Fruit fly (Drosophila melanogaster) whole organism, embryonic: ENCODE results near the gene CG31687.
A peak's percentile ranks its signal among the peaks of the same experiment; 100 is the strongest.

Experiments
- Abd-B ChIP-seq: fragments of 200-800 bp; sonication (Bioruptor generic); optimal IDR thresholded peaks from 2 replicates; lab custom pipeline; 2018; ENCODE audit warnings: missing biosample characterization, mild to moderate bottlenecking, missing genetic modification characterization, moderate library complexity
- Antp ChIP-seq: fragments of 200-800 bp; sonication (Bioruptor generic); optimal IDR thresholded peaks from 3 replicates; lab custom pipeline; 2016; ENCODE audit warnings: missing biosample characterization, missing genetic modification characterization
- CG10462 ChIP-seq: fragments of 200-800 bp; sonication (Bioruptor generic); optimal IDR thresholded peaks from 2 replicates; lab custom pipeline; 2016; ENCODE audit warnings: missing biosample characterization, missing genetic modification characterization
- CG10979 ChIP-seq: fragments of 200-800 bp; sonication (Bioruptor generic); optimal IDR thresholded peaks from 2 replicates; lab custom pipeline; 2018; ENCODE audit warnings: missing biosample characterization, mild to moderate bottlenecking, missing genetic modification characterization, moderate library complexity
- CG11456 ChIP-seq: fragments of 200-800 bp; sonication (Bioruptor generic); IDR thresholded peaks from 3 replicates; pipeline ENCODE4 v1.3.6; 2022; ENCODE audit warnings: missing biosample characterization, missing genetic modification characterization
- CG11504 ChIP-seq: fragments of 200-800 bp; sonication (Bioruptor generic); optimal IDR thresholded peaks from 3 replicates; lab custom pipeline; 2019; ENCODE audit warnings: missing biosample characterization, mild to moderate bottlenecking, missing genetic modification characterization, moderate library complexity
- CG12299 ChIP-seq: fragments of 200-800 bp; sonication (Bioruptor generic); optimal IDR thresholded peaks from 2 replicates; lab custom pipeline; 2018; ENCODE audit warnings: missing biosample characterization, mild to moderate bottlenecking, missing genetic modification characterization
- CG13775 ChIP-seq: fragments of 200-800 bp; sonication (Bioruptor generic); optimal IDR thresholded peaks from 3 replicates; lab custom pipeline; 2017; ENCODE audit warnings: missing biosample characterization, mild to moderate bottlenecking, missing genetic modification characterization
- CG14710 ChIP-seq: fragments of 200-800 bp; sonication (Bioruptor generic); optimal IDR thresholded peaks from 3 replicates; lab custom pipeline; 2019; ENCODE audit warnings: missing biosample characterization, mild to moderate bottlenecking, missing genetic modification characterization, moderate library complexity
- CG14860 ChIP-seq: fragments of 200-800 bp; sonication (Bioruptor generic); IDR thresholded peaks from 3 replicates; pipeline ENCODE4 v1.3.6; 2022; ENCODE audit warnings: missing biosample characterization, missing genetic modification characterization; ENCODE audit not compliant: partially characterized antibody
- CG18599 ChIP-seq: fragments of 200-800 bp; sonication (Bioruptor generic); optimal IDR thresholded peaks from 3 replicates; lab custom pipeline; 2017; ENCODE audit warnings: missing biosample characterization, missing genetic modification characterization, mild to moderate bottlenecking, moderate library complexity, missing genetic modification reagents
- CG18619 ChIP-seq: fragments of 200-800 bp; sonication (Bioruptor generic); optimal IDR thresholded peaks from 3 replicates; lab custom pipeline; 2017; ENCODE audit warnings: missing biosample characterization, mild to moderate bottlenecking, missing genetic modification characterization
- CG2199 ChIP-seq: fragments of 200-800 bp; sonication (Bioruptor generic); IDR thresholded peaks from 3 replicates; pipeline ENCODE4 v1.3.6; 2022; ENCODE audit warnings: missing biosample characterization, missing genetic modification characterization
- CG32532 ChIP-seq: fragments of 200-800 bp; sonication (Bioruptor generic); IDR thresholded peaks from 2 replicates; pipeline ENCODE4 v1.3.6; 2022; ENCODE audit warnings: missing biosample characterization, missing genetic modification characterization
- CG3407 ChIP-seq: fragments of 200-800 bp; sonication (Bioruptor generic); optimal IDR thresholded peaks from 2 replicates; lab custom pipeline; 2018; ENCODE audit warnings: missing biosample characterization, mild to moderate bottlenecking, missing genetic modification characterization
- Chrac-16 ChIP-seq: fragments of 200-800 bp; sonication (Bioruptor generic); optimal IDR thresholded peaks from 3 replicates; lab custom pipeline; 2016; ENCODE audit warnings: missing biosample characterization, missing genetic modification characterization
- D19A ChIP-seq: fragments of 200-800 bp; optimal IDR thresholded peaks from 3 replicates; lab custom pipeline; 2019; ENCODE audit warnings: missing biosample characterization, mild to moderate bottlenecking, missing genetic modification characterization, moderate library complexity
- Ets65A ChIP-seq: fragments of 200-800 bp; sonication (Bioruptor generic); peaks from one replicate; lab custom pipeline; 2016; ENCODE audit warnings: missing biosample characterization, missing genetic modification characterization
- Nf-YA ChIP-seq: fragments of 200-800 bp; sonication (Bioruptor generic); IDR thresholded peaks from 2 replicates; pipeline ENCODE4 v1.3.6; 2022; ENCODE audit warnings: missing biosample characterization, missing genetic modification characterization
- Nf-YC ChIP-seq: fragments of 200-800 bp; optimal IDR thresholded peaks from 3 replicates; lab custom pipeline; 2019; ENCODE audit warnings: missing biosample characterization, mild to moderate bottlenecking, missing genetic modification characterization, moderate library complexity
- Optix ChIP-seq: fragments of 200-800 bp; sonication (Bioruptor generic); IDR thresholded peaks from 3 replicates; pipeline ENCODE4 v1.3.6; 2022; ENCODE audit warnings: missing biosample characterization, missing genetic modification characterization
- Pdp1 ChIP-seq, 2 experiments: fragments of 200-800 bp; sonication (Bioruptor generic); optimal IDR thresholded peaks; 3 replicates each; lab custom pipeline; 2016; ENCODE audit warnings: missing biosample characterization in 2 of 2, missing genetic modification characterization in 2 of 2, mild to moderate bottlenecking in 1 of 2, moderate library complexity in 1 of 2
- Sin3A ChIP-seq: fragments of >200 bp; optimal IDR thresholded peaks from 2 replicates; lab custom pipeline; 2018
- Sox102F ChIP-seq: fragments of 200-800 bp; sonication (Bioruptor generic); optimal IDR thresholded peaks from 2 replicates; lab custom pipeline; 2018; ENCODE audit warnings: missing biosample characterization, mild to moderate bottlenecking, missing genetic modification characterization, moderate library complexity
- Usf ChIP-seq: fragments of 200-800 bp; sonication (Bioruptor generic); optimal IDR thresholded peaks from 2 replicates; lab custom pipeline; 2017; ENCODE audit warnings: missing genotype, missing biosample characterization, missing genetic modification characterization
- aop ChIP-seq: fragments of 200-800 bp; sonication (Bioruptor generic); IDR thresholded peaks from 2 replicates; pipeline ENCODE4 v1.3.6; 2022; ENCODE audit warnings: missing biosample characterization, missing genetic modification characterization
- btn ChIP-seq: fragments of 200-800 bp; sonication (Bioruptor generic); optimal IDR thresholded peaks from 2 replicates; lab custom pipeline; 2016; ENCODE audit warnings: missing biosample characterization, missing genetic modification characterization
- chinmo ChIP-seq: fragments of 200-800 bp; sonication (Bioruptor generic); IDR thresholded peaks from 4 replicates; pipeline ENCODE4 v1.3.6; 2022; ENCODE audit warnings: missing biosample characterization, missing genetic modification characterization; ENCODE audit not compliant: partially characterized antibody
- crol ChIP-seq: fragments of 200-800 bp; sonication (Bioruptor generic); IDR thresholded peaks from 2 replicates; pipeline ENCODE4 v1.3.6; 2022; ENCODE audit warnings: missing biosample characterization, missing genetic modification characterization
- cwo ChIP-seq: fragments of 200-800 bp; sonication (Bioruptor generic); optimal IDR thresholded peaks from 3 replicates; lab custom pipeline; 2017; ENCODE audit warnings: missing biosample characterization, missing genetic modification characterization, mild to moderate bottlenecking, moderate library complexity, missing genetic modification reagents
- fd64A ChIP-seq: fragments of 200-800 bp; sonication (Bioruptor generic); optimal IDR thresholded peaks from 3 replicates; lab custom pipeline; 2018; ENCODE audit warnings: missing biosample characterization, mild to moderate bottlenecking, missing genetic modification characterization
- gt ChIP-seq: fragments of 200-800 bp; sonication (Bioruptor generic); IDR thresholded peaks from 2 replicates; pipeline ENCODE4 v1.3.6; 2022; ENCODE audit warnings: missing biosample characterization, missing genetic modification characterization
- hkb ChIP-seq, 2 experiments: fragments of 200-800 bp in 1 of 2; fragments of >200 bp in 1 of 2; sonication (Bioruptor generic) in 1 of 2; IDR thresholded peaks in 1 of 2; optimal IDR thresholded peaks in 1 of 2; 2 replicates each; pipeline versions ENCODE4 v1.3.6 to Lab custom; 2017 to 2022; ENCODE audit warnings: missing biosample characterization in 1 of 2, missing genetic modification characterization in 1 of 2
- ind ChIP-seq: fragments of 200-800 bp; sonication (Bioruptor generic); optimal IDR thresholded peaks from 3 replicates; lab custom pipeline; 2016; ENCODE audit warnings: missing biosample characterization, missing genetic modification characterization
- jigr1 ChIP-seq: fragments of 200-800 bp; sonication (Bioruptor generic); IDR thresholded peaks from 3 replicates; pipeline ENCODE4 v1.3.6; 2022; ENCODE audit warnings: missing biosample characterization, missing genetic modification characterization
- klu ChIP-seq: fragments of 200-800 bp; sonication (Bioruptor generic); IDR thresholded peaks from 2 replicates; pipeline ENCODE4 v1.3.6; 2022; ENCODE audit warnings: missing biosample characterization, missing genetic modification characterization
- knrl ChIP-seq: fragments of 200-800 bp; sonication (Bioruptor generic); IDR thresholded peaks from 3 replicates; pipeline ENCODE4 v1.3.6; 2022; ENCODE audit warnings: missing biosample characterization, missing genetic modification characterization; ENCODE audit not compliant: partially characterized antibody
- nmo ChIP-seq: fragments of 200-800 bp; sonication (Bioruptor generic); optimal IDR thresholded peaks from 2 replicates; lab custom pipeline; 2018; ENCODE audit warnings: missing biosample characterization, mild to moderate bottlenecking, missing genetic modification characterization, moderate library complexity
- otp ChIP-seq: fragments of 200-800 bp; sonication (Bioruptor generic); IDR thresholded peaks from 3 replicates; pipeline ENCODE4, ENCODE4 v1.3.6; 2022; ENCODE audit warnings: missing biosample characterization, missing genetic modification characterization
- pnt ChIP-seq: fragments of 200-800 bp; sonication (Bioruptor generic); optimal IDR thresholded peaks from 3 replicates; lab custom pipeline; 2016; ENCODE audit warnings: missing biosample characterization, missing genetic modification characterization
- row ChIP-seq: fragments of 200-800 bp; sonication (Bioruptor generic); IDR thresholded peaks from 3 replicates; pipeline ENCODE4 v1.3.6; 2022; ENCODE audit warnings: missing biosample characterization, missing genetic modification characterization
- slp2 ChIP-seq: fragments of 200-800 bp; sonication (Bioruptor generic); optimal IDR thresholded peaks from 2 replicates; lab custom pipeline; 2016; ENCODE audit warnings: missing biosample characterization, missing genetic modification characterization
- sob ChIP-seq: fragments of 200-800 bp; sonication (Bioruptor generic); IDR thresholded peaks from 2 replicates; pipeline ENCODE4 v1.3.6; 2022; ENCODE audit warnings: missing biosample characterization, missing genetic modification characterization
- tap ChIP-seq: fragments of 200-800 bp; optimal IDR thresholded peaks from 3 replicates; lab custom pipeline; 2019; ENCODE audit warnings: missing biosample characterization, mild to moderate bottlenecking, missing genetic modification characterization, moderate library complexity
- tna ChIP-seq: fragments of 200-800 bp; sonication (Bioruptor generic); IDR thresholded peaks from 2 replicates; pipeline ENCODE4 v1.3.6; 2022; ENCODE audit warnings: missing biosample characterization, missing genetic modification characterization; ENCODE audit not compliant: partially characterized antibody
- tup ChIP-seq: fragments of 200-800 bp; sonication (Bioruptor generic); optimal IDR thresholded peaks from 2 replicates; lab custom pipeline; 2016; ENCODE audit warnings: missing biosample characterization, mild to moderate bottlenecking, missing genetic modification characterization, moderate library complexity
- usp ChIP-seq: fragments of >200 bp; optimal IDR thresholded peaks from 2 replicates; lab custom pipeline; 2017; ENCODE audit warnings: missing biosample characterization, missing genetic modification characterization
- zf30C ChIP-seq: fragments of 200-800 bp; sonication (Bioruptor generic); optimal IDR thresholded peaks from 3 replicates; lab custom pipeline; 2018; ENCODE audit warnings: missing biosample characterization, mild to moderate bottlenecking, missing genetic modification characterization
- zfh1 ChIP-seq: fragments of 200-800 bp; sonication (Bioruptor generic); IDR thresholded peaks from 3 replicates; pipeline ENCODE4 v1.3.6; 2022; ENCODE audit warnings: missing biosample characterization, missing genetic modification characterization

The CG31687 gene

DNA sequence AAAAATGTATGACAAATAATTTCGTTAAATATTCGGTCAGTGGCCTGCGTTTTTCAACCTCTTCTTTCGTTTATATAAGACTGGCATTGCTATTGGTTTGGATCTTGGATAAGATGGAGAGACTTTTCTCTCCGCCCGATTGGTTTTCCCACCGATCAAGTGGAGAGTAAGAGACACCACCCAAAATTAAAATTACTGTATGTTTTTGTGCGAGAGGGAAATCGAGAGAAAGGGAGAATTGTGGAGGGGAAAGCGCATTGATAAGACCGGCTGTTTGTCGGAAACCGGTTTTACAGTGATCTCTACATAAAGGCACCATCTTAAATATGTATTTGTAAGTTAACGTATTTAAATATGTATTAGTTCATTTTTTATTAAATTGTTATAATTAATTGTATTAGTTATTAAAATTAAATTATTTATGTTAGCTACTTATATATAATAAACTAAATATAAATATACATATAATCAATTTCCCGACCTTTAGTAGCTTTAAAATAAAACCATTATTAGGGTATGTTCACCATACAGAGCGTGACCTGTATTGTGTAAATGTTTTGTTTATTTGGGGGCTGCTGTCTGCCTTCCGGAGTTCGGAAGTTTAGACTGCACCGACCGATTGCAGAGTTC lies 44.5 kb downstream of the CG31687 start, which contains the start of gene CG34007 (continued):
- peak; percentile 25 for TF ChIP-seq CG10462 (GFP tag; lab: Kevin White, UChicago)
- peak; percentile 45 for TF ChIP-seq ind (GFP tag; lab: Kevin White, UChicago)
- TF ChIP-seq CG2199 (GFP tag; lab: Robert Waterston, UW), result peak; percentile 41; the same call in 1 of the 3 replicates
- TF ChIP-seq btn (GFP tag; lab: Kevin White, UChicago), result no peak
- no peak for TF ChIP-seq pnt (GFP tag; lab: Kevin White, UChicago)
- no peak for TF ChIP-seq CG14860 (GFP tag; lab: Robert Waterston, UW)
- peak; percentile 93 for TF ChIP-seq CG14710 (tag; lab: Kevin White, UChicago)
- TF ChIP-seq Usf, result peak; percentile 74
- peak; percentile 60 for TF ChIP-seq Nf-YA (GFP tag; lab: Robert Waterston, UW)
- peak; percentile 66 for TF ChIP-seq CG18619 (GFP tag; lab: Kevin White, UChicago)
- no peak for TF ChIP-seq tup (GFP tag; lab: Kevin White, UChicago)
- peak; percentile 32; the same call in 1 of the 2 replicates for TF ChIP-seq gt (GFP tag; lab: Robert Waterston, UW)
- TF ChIP-seq klu, result peak; percentile 32; the same call in 1 of the 2 replicates
- TF ChIP-seq hkb (optimal IDR thresholded peaks at IDR 0.05; lab: Kevin White, UChicago), result no peak
- TF ChIP-seq hkb (GFP tag; IDR thresholded peaks at IDR 0.05; lab: Robert Waterston, UW), result peak; percentile 76
- TF ChIP-seq CG11504 (tag; lab: Kevin White, UChicago), result peak; percentile 89
- peak; percentile 78 for TF ChIP-seq zfh1 (GFP tag; lab: Robert Waterston, UW)
- no peak for TF ChIP-seq usp (GFP tag; lab: Kevin White, UChicago)
- peak; percentile 40 for TF ChIP-seq cwo (GFP tag; lab: Kevin White, UChicago)
- no peak for TF ChIP-seq Antp
- TF ChIP-seq CG12299 (tag; lab: Kevin White, UChicago), result peak; percentile 75
- TF ChIP-seq Pdp1 (GFP tag; optimal IDR thresholded peaks at IDR 0.05; lab: Kevin White, UChicago), result peak in 1 of 2 experiments; percentile 97
- no peak for TF ChIP-seq Ets65A (GFP tag; lab: Kevin White, UChicago)
- TF ChIP-seq aop, result peak; percentile 63; the same call in 1 of the 2 replicates
- peak; percentile 77 for TF ChIP-seq tap (tag; lab: Kevin White, UChicago)
- TF ChIP-seq Chrac-16 (GFP tag; lab: Kevin White, UChicago), result peak; percentile 68
- peak; percentile 63 for TF ChIP-seq Nf-YC (tag; lab: Kevin White, UChicago)
- TF ChIP-seq Sox102F, result peak; percentile 92
- TF ChIP-seq tna (GFP tag; lab: Robert Waterston, UW), result no peak
- TF ChIP-seq CG3407, result peak; percentile 82
- TF ChIP-seq chinmo (GFP tag; lab: Robert Waterston, UW), result peak; percentile 58; the same call in 1 of the 4 replicates
- peak; percentile 94 for TF ChIP-seq CG10979 (tag; lab: Kevin White, UChicago)
- peak; percentile 6; the same call in 1 of the 2 replicates for TF ChIP-seq CG32532
- TF ChIP-seq crol (GFP tag; lab: Robert Waterston, UW), result peak; percentile 64
- TF ChIP-seq Abd-B, result peak; percentile 74
- no peak; the same call in 1 of the 2 replicates for TF ChIP-seq sob (GFP tag; lab: Robert Waterston, UW)
- peak; percentile 28; the same call in 1 of the 3 replicates for TF ChIP-seq jigr1 (GFP tag; lab: Robert Waterston, UW)
- peak; percentile 84 for TF ChIP-seq D19A (tag; lab: Kevin White, UChicago)
- peak; percentile 88 for TF ChIP-seq row (GFP tag; lab: Robert Waterston, UW)
- peak; percentile 97 for TF ChIP-seq nmo
- TF ChIP-seq knrl (GFP tag; lab: Robert Waterston, UW), result no peak
- TF ChIP-seq CG11456 (GFP tag; lab: Robert Waterston, UW), result 0 out of 3 replicates have a peak, but pooled peaks have one; percentile 56
- no peak for TF ChIP-seq slp2
- no peak for TF ChIP-seq Optix (GFP tag; lab: Robert Waterston, UW)
- TF ChIP-seq CG18599 (GFP tag; lab: Kevin White, UChicago), result peak; percentile 51
- no peak for TF ChIP-seq zf30C (GFP tag; lab: Kevin White, UChicago)
- TF ChIP-seq fd64A (GFP tag; lab: Kevin White, UChicago), result peak; percentile 35
- peak; percentile 75 for TF ChIP-seq CG13775
- TF ChIP-seq Sin3A, result no peak
- TF ChIP-seq otp (GFP tag; lab: Robert Waterston, UW), result no peak
